Worm (Caenorhabditis elegans): ENCODE data around the gene mig-32.

The mig-32 gene

DNA sequence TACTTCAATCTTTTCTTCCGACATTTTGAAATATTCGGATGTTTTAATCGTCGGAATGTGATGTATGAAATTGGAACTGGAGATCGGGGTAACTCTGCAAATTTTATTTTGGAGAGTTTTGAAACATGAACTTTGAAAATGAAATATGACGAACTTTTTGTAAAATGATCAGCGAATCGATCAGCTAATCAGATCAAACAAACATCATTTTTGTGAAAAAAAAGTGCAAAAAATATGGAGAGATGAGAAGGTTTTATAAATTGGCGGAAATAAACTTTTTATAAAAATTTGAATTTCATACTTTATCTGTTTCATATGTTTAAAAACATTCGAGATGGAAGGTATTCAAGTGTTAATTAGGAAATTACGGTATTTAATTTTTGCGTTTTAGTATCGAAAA lies 19.5 kb upstream of the mig-32 start, which contains the start of gene dlc-2:
Gene dlc-2 (minus strand): TSS at position 101 of the 400 bp plus-strand sequence.
- no peak for TF ChIP-seq fkh-8 (tag; optimal IDR thresholded peaks at IDR 0.05)
- TF ChIP-seq mdl-1 (tag; optimal IDR thresholded peaks at IDR 0.05): no peak
- TF ChIP-seq nhr-47 (tag; optimal IDR thresholded peaks at IDR 0.05): no peak
- TF ChIP-seq ama-1 (optimal IDR thresholded peaks at IDR 0.05): no peak
- no peak for TF ChIP-seq nhr-76 (tag; optimal IDR thresholded peaks at IDR 0.05)
- no peak for TF ChIP-seq ces-1 (GFP tag; optimal IDR thresholded peaks at IDR 0.05)
- TF ChIP-seq aha-1 (tag; optimal IDR thresholded peaks at IDR 0.05): no peak
- no peak for TF ChIP-seq snpc-4 (tag; optimal IDR thresholded peaks at IDR 0.05)
- TF ChIP-seq efl-1 (optimal IDR thresholded peaks at IDR 0.05): no peak
- TF ChIP-seq efl-1 (GFP tag; optimal IDR thresholded peaks at IDR 0.05 in 1 of 2): no peak
- TF ChIP-seq nhr-28 (tag; optimal IDR thresholded peaks at IDR 0.05): no peak
- no peak for TF ChIP-seq ceh-88 (GFP tag; IDR thresholded peaks at IDR 0.05)
- no peak for TF ChIP-seq fos-1 (tag; optimal IDR thresholded peaks at IDR 0.05)
- no peak for TF ChIP-seq nhr-85 (tag)
- TF ChIP-seq unc-130 (tag; optimal IDR thresholded peaks at IDR 0.05): no peak

ce11 chrIV:12110339-12110738 lies 18.3 kb upstream of the mig-32 start, which contains the start of gene col-129:
TSS of gene col-129 (minus strand) at chrIV:12110439.
- TF ChIP-seq mab-9 (GFP tag; IDR thresholded peaks at IDR 0.05): no peak
- no peak for TF ChIP-seq swsn-7 (tag; optimal IDR thresholded peaks at IDR 0.05)
- TF ChIP-seq elt-3 (tag; optimal IDR thresholded peaks at IDR 0.05): no peak
- TF ChIP-seq tbx-2 (tag; optimal IDR thresholded peaks at IDR 0.05): no peak
- no peak for TF ChIP-seq ets-5 (GFP tag; IDR thresholded peaks at IDR 0.05)
- no peak for TF ChIP-seq Y116A8C.19 (tag; optimal IDR thresholded peaks at IDR 0.05; ENCODE audit: borderline replicate concordance)
- no peak for TF ChIP-seq lin-13 (GFP tag; optimal IDR thresholded peaks at IDR 0.05)
- TF ChIP-seq elt-2 (tag; optimal IDR thresholded peaks at IDR 0.05): no peak
- no peak for TF ChIP-seq mdl-1 (tag; optimal IDR thresholded peaks at IDR 0.05)
- no peak for TF ChIP-seq irx-1 (tag; optimal IDR thresholded peaks at IDR 0.05)
- TF ChIP-seq lsy-2 (tag; optimal IDR thresholded peaks at IDR 0.05): no peak
- TF ChIP-seq nhr-77 (tag; optimal IDR thresholded peaks at IDR 0.05): no peak
- no peak for TF ChIP-seq snpc-4 (tag; optimal IDR thresholded peaks at IDR 0.05)
- TF ChIP-seq sup-37 (GFP tag; optimal IDR thresholded peaks at IDR 0.05): no peak
- TF ChIP-seq hlh-4 (tag; optimal IDR thresholded peaks at IDR 0.05): no peak
- TF ChIP-seq efl-1 (optimal IDR thresholded peaks at IDR 0.05): no peak
- no peak for TF ChIP-seq efl-1 (GFP tag; optimal IDR thresholded peaks at IDR 0.05 in 1 of 2)
- TF ChIP-seq egl-13 (tag; optimal IDR thresholded peaks at IDR 0.05): no peak
- TF ChIP-seq ama-1 (optimal IDR thresholded peaks at IDR 0.05): no peak
- TF ChIP-seq hlh-17 (GFP tag; optimal IDR thresholded peaks at IDR 0.05; ENCODE audit: borderline replicate concordance): no peak
- TF ChIP-seq dsc-1 (tag; optimal IDR thresholded peaks at IDR 0.05): no peak

DNA sequence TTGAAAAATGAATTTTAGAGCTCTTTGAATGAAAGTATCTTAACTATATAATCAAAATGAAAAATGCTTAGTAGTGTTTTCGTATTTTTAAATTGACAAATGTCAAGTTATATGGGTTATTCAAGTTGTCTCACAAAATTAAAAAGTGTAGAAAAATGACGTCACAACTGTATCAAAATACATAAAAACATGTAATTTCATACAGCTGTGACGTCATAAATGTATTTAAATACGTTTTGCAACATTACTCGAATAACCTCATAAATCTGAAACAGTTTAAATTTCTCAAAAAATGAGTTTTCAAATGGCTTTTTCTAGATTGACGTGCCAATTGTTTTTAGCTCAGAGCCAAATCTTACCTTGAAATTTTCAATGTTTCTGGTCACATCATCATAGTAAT lies 17.7 kb upstream of the mig-32 start:
- no peak for TF ChIP-seq nhr-11 (tag; optimal IDR thresholded peaks at IDR 0.05)
- TF ChIP-seq alr-1 (tag; optimal IDR thresholded peaks at IDR 0.05; ENCODE audit: borderline replicate concordance): no peak
- TF ChIP-seq fos-1 (tag; optimal IDR thresholded peaks at IDR 0.05): no peak
- no peak for TF ChIP-seq nhr-84 (tag; optimal IDR thresholded peaks at IDR 0.05)
- no peak for TF ChIP-seq sox-4 (tag; optimal IDR thresholded peaks at IDR 0.05)
- no peak for TF ChIP-seq snpc-4 (tag; optimal IDR thresholded peaks at IDR 0.05)
- no peak for TF ChIP-seq ceh-82 (tag; optimal IDR thresholded peaks at IDR 0.05)
- TF ChIP-seq aly-2 (tag; optimal IDR thresholded peaks at IDR 0.05): no peak
- no peak for TF ChIP-seq fkh-4 (tag; optimal IDR thresholded peaks at IDR 0.05; ENCODE audit: borderline replicate concordance)
- no peak for TF ChIP-seq mab-9 (GFP tag; IDR thresholded peaks at IDR 0.05)
- TF ChIP-seq blmp-1 (tag; optimal IDR thresholded peaks at IDR 0.05): no peak
- TF ChIP-seq zag-1 (tag; optimal IDR thresholded peaks at IDR 0.05): no peak
- no peak for TF ChIP-seq lir-3 (tag; optimal IDR thresholded peaks at IDR 0.05; ENCODE audit: poor library complexity)
- TF ChIP-seq snu-23 (GFP tag; optimal IDR thresholded peaks at IDR 0.05): no peak
- no peak for TF ChIP-seq mep-1 (tag; optimal IDR thresholded peaks at IDR 0.05)
- no peak for TF ChIP-seq irx-1 (tag; optimal IDR thresholded peaks at IDR 0.05)
- TF ChIP-seq grh-1 (GFP tag; IDR thresholded peaks at IDR 0.05): no peak
- no peak for TF ChIP-seq ama-1 (optimal IDR thresholded peaks at IDR 0.05)
- no peak for TF ChIP-seq lin-15B (tag; optimal IDR thresholded peaks at IDR 0.05)
- TF ChIP-seq nhr-90 (tag; optimal IDR thresholded peaks at IDR 0.05; ENCODE audit: poor library complexity): no peak
